Fruit fly (Drosophila melanogaster) whole organism, adult: ENCODE data around the gene CG8516.

Experiments used
- CG11617 ChIP-seq: fragments of 200-800 bp; sonication (Bioruptor generic); optimal IDR thresholded peaks from 2 replicates; lab custom pipeline; 2017; ENCODE audit warnings: mild to moderate bottlenecking, missing biosample characterization, missing genetic modification reagents, missing genetic modification characterization
- CG7045 ChIP-seq: fragments of 200-800 bp; sonication (Bioruptor generic); optimal IDR thresholded peaks from 2 replicates; lab custom pipeline; 2017; ENCODE audit warnings: missing biosample characterization, mild to moderate bottlenecking, missing genetic modification characterization
- Clk ChIP-seq: fragments of 200-800 bp; sonication (Bioruptor generic); optimal IDR thresholded peaks from 2 replicates; lab custom pipeline; 2017; ENCODE audit warnings: missing biosample characterization, missing genetic modification characterization
- tj ChIP-seq: fragments of 200-800 bp; sonication (Bioruptor generic); optimal IDR thresholded peaks from 3 replicates; lab custom pipeline; 2017; ENCODE audit warnings: missing biosample characterization, mild to moderate bottlenecking, missing genetic modification characterization, moderate library complexity

- TF ChIP-seq tj (GFP tag; lab: Kevin White, UChicago): no peak
- TF ChIP-seq CG7045 (GFP tag; lab: Kevin White, UChicago): no peak
- no peak for TF ChIP-seq Clk (GFP tag; lab: Kevin White, UChicago)
- TF ChIP-seq CG11617 (GFP tag; lab: Kevin White, UChicago): no peak
These were observed 47.7 kb upstream of the CG8516 start for dm6 chr3R:9745442-9745841.
